Worm (Caenorhabditis elegans): Measurements from ENCODE around the gene grl-5.

ce11 chrV:4375807-4376564 is 38.5 kb downstream of the grl-5 start, which contains the start of gene F32D1.7:
- TF ChIP-seq snpc-4 (GFP tag; optimal IDR thresholded peaks at IDR 0.05) (peak; percentile 6), snpc-4 (tag; optimal IDR thresholded peaks at IDR 0.05) (peak in 1 of 4 experiments; percentile 14), egl-44 (GFP tag; IDR thresholded peaks at IDR 0.05) (no peak), ZK185.1 (tag; optimal IDR thresholded peaks at IDR 0.05; ENCODE audit: poor library complexity, severe bottlenecking) (no peak), sea-2 (GFP tag; IDR thresholded peaks at IDR 0.05) (no peak), B0261.1 (tag; optimal IDR thresholded peaks at IDR 0.05) (no peak), xnd-1 (tag; optimal IDR thresholded peaks at IDR 0.05) (peak; percentile 93), T26A5.8 (tag; optimal IDR thresholded peaks at IDR 0.05) (no peak), F52B5.7 (tag; optimal IDR thresholded peaks at IDR 0.05) (no peak), pha-4 (tag; optimal IDR thresholded peaks at IDR 0.05) (no peak), nhr-120 (GFP tag; IDR thresholded peaks at IDR 0.05) (no peak), atf-7 (tag; optimal IDR thresholded peaks at IDR 0.05) (no peak), efl-1 (GFP tag; optimal IDR thresholded peaks at IDR 0.05) (peak; percentile 95), dpl-1 (GFP tag; optimal IDR thresholded peaks at IDR 0.05) (peak; percentile 90)

Data from whole organism, young adult.